Worm (Caenorhabditis elegans): ENCODE data around the gene amt-2.
A peak's percentile ranks its signal among the peaks of the same experiment; 100 is the strongest.

Gene amt-2

DNA sequence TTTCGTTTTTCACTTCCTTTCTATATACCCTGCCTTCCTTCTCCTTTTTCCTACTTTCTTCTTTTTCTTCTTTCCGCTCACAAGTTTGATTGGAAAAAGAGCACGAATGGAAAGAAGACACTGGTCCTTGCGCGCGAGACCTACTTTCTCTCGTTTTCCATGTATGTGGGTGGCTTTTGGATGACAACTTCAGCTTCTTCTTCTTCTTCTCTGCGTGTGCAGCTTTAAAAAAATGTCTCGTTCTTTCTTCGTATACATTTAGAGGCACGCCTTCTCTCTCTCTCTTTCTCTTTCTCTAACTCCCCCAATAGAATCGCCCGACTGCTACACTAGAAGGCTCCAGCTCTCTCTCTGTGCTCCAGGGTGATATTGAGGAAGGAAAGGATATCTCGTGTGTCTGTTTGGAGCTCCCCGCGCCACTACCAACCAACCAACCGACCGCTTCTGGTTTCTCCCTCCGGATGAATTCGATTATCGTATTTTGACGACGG lies 16.3 kb upstream of the amt-2 start (continued):
- TF ChIP-seq nhr-10 (tag; optimal IDR thresholded peaks at IDR 0.05) (no peak), ceh-82 (tag; optimal IDR thresholded peaks at IDR 0.05) (no peak), ztf-1 (GFP tag; conservative IDR thresholded peaks at IDR 0.05) (no peak), elt-3 (tag; optimal IDR thresholded peaks at IDR 0.05) (no peak), ztf-11 (tag; optimal IDR thresholded peaks at IDR 0.05) (no peak)

DNA sequence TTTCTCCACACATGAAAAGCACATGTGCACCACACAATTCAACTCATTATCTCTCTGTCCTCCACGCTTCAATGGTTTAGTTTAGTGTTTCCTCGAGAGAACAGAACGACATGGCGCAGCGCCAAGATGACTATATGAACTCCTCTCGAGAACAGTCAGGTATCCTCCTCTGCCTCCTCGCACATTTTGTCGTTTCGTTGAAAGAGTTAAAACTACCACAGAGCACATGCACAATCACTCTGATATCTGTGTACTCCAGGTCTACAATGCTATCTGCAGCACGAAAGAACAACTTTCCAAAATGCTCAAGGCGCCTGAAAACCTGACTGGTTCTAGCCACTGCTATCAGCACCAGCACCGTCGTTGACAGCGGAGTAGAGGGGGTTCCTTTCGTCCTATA lies 15.4 kb upstream of the amt-2 start:
- TF ChIP-seq mdl-1 (tag; optimal IDR thresholded peaks at IDR 0.05) = peak in 1 of 2 experiments; percentile 8
- TF ChIP-seq crh-2 (tag; optimal IDR thresholded peaks at IDR 0.05) = peak; percentile 2
- TF ChIP-seq sma-9 (GFP tag; optimal IDR thresholded peaks at IDR 0.05) = peak; percentile 85
- no peak for TF ChIP-seq sma-9 (tag; optimal IDR thresholded peaks at IDR 0.05)
- peak; percentile 69 for TF ChIP-seq fos-1 (tag; optimal IDR thresholded peaks at IDR 0.05)
- TF ChIP-seq nhr-12 (tag; optimal IDR thresholded peaks at IDR 0.05) = no peak

DNA sequence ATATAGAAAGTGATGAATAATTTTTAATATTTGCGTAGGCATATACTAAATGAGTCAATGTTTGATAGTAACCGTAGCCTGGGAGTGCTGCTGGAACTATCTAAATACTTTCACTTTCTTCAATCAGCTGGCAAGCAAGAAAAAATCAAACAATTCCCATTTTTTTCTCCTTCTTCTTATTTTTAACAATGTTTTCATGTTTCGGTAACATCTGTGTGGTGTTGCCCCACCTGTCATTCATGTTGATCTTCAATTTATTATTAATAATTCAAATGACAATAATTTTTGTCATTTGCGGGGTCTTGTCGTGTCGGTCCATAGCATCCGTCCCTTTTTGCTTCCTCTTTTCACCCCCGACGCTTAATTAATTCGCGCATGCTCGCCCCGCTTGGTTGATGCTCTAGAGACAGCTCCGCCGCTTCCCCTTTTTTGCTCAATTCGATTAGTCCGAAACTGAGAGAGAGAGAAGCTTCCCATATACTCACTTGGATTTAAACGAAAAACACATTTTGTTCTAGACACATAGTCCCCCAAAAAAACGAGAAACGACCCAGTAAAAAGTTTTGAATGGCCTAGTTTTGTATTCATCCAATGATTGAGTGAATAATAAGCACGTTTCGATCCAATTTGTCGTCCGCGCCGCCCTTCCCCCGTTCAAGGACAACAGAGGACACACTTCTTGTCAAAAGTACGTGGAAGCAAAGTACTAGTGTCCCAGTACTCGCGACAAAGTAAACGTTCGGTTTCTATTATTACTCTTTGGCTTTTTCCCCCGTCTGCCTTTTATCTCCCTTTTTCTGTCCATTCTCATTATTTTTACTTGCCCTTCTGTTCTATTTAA lies 14.2 kb upstream of the amt-2 start:
- no peak for TF ChIP-seq unc-55 (GFP tag; optimal IDR thresholded peaks at IDR 0.05)
- TF ChIP-seq crh-2 (tag; optimal IDR thresholded peaks at IDR 0.05) = peak; percentile 1
- TF ChIP-seq dmd-4 (tag; optimal IDR thresholded peaks at IDR 0.05) = no peak
- TF ChIP-seq nhr-129 (tag; optimal IDR thresholded peaks at IDR 0.05) = peak; percentile 32
- TF ChIP-seq aly-2 (tag; optimal IDR thresholded peaks at IDR 0.05) = no peak
- no peak for TF ChIP-seq ceh-82 (tag; optimal IDR thresholded peaks at IDR 0.05)
- peak; percentile 48 for TF ChIP-seq sem-4 (tag; optimal IDR thresholded peaks at IDR 0.05)
- no peak for TF ChIP-seq ama-1 (optimal IDR thresholded peaks at IDR 0.05)
- no peak for TF ChIP-seq alr-1 (tag; optimal IDR thresholded peaks at IDR 0.05)
- no peak for TF ChIP-seq snpc-4 (tag; optimal IDR thresholded peaks at IDR 0.05)
- no peak for TF ChIP-seq C34F6.9 (tag; optimal IDR thresholded peaks at IDR 0.05)
- TF ChIP-seq nhr-11 (tag; optimal IDR thresholded peaks at IDR 0.05) = no peak
- no peak for TF ChIP-seq ztf-1 (GFP tag; conservative IDR thresholded peaks at IDR 0.05)
- TF ChIP-seq F13H6.1 (tag; optimal IDR thresholded peaks at IDR 0.05) = no peak
- TF ChIP-seq mab-5 (tag; optimal IDR thresholded peaks at IDR 0.05) = no peak
- no peak for TF ChIP-seq nhr-237 (tag; optimal IDR thresholded peaks at IDR 0.05)
- no peak for TF ChIP-seq nhr-10 (tag; optimal IDR thresholded peaks at IDR 0.05)
- peak; percentile 17 for TF ChIP-seq Y55F3AM.14 (GFP tag; optimal IDR thresholded peaks at IDR 0.05)
- TF ChIP-seq ztf-4 (tag; optimal IDR thresholded peaks at IDR 0.05) = no peak
- no peak for TF ChIP-seq lin-13 (GFP tag; optimal IDR thresholded peaks at IDR 0.05)
- no peak for TF ChIP-seq skn-1 (tag; optimal IDR thresholded peaks at IDR 0.05)

DNA sequence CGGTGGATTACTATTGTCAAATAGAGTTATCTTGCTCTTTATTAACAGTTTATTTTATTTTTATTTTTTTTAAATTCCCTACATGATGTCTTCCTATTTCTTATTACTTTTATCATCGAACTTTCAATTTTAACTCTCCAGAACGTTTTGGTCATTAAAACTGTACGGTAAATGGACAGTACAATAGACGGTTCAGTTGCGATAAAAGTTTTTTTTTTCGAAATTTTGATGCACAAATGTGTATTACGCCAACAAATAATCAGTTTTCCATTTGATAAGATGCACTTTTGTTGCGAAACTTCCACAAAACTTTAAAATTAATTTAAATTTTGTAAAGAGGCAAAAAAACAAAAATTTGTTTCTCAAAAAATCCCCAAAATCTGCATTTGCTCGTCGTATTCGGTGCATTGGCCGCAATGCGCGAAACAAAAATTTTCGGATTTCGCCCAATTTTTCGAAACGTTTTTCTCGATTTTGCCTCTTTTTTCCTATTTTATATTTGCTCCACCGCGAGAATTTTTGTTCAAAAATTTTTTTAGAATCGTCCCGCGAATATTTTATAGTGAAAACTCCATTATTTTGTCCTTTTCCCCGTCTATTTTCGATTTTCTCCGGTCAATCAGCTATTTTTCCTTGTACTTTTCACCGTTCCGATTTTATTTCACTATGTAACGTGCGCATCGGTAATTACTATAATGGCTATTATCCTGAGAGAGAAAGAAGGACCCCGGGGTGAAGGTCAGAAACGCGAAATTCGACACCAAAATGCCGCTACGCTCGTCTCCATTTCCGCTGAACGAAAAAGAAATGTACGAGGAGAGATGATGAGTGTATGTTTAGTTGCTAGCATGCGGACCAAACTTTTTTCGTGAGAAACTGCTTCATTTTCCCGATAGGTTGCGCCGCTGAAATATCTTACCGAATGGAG lies 13.2 kb upstream of the amt-2 start:
- TF ChIP-seq fos-1 (tag; optimal IDR thresholded peaks at IDR 0.05) (peak; percentile 16), ZK546.5 (tag; optimal IDR thresholded peaks at IDR 0.05) (no peak), C34F6.9 (tag; optimal IDR thresholded peaks at IDR 0.05) (peak; percentile 4)

DNA sequence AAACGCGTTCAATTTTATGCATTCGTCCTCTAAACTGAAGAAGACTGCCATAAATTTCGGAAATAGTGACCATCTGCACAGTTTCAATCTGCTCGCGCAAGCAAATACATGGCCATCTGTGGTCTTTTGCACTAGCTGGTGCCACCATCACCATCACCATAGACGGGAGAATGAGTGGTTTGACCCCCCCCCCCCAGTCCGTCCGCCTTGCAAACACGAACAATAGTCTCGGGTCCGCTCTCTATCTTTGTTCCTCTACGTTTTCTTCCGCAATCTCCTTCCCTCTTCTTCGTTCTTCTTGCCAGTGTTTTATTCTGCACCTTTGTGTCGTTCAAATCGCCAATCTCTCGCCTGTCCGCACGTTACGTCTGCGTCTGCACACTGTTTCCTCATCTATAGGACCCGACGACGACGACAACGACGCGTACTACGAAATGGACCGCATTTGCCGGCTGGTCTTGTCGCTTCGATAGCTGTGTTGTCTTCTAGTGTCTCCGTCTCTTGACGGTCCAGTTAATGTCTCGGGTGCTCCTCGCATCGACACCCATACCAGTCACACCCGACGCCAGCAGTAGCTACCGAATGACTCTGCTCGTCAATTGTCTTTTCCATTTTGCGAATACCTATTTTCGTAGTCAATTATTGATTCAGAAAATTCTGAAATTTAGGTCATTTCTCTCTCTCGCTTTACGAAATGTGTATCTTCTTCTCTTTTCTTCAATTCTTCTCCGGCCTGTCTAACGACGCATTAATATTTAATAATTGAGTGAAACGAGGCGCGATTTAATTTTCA lies 12.3 kb upstream of the amt-2 start:
- TF ChIP-seq F13H6.1 (tag; optimal IDR thresholded peaks at IDR 0.05) = peak; percentile 21
- TF ChIP-seq sma-9 (GFP tag; optimal IDR thresholded peaks at IDR 0.05) = peak; percentile 21
- no peak for TF ChIP-seq sma-9 (tag; optimal IDR thresholded peaks at IDR 0.05)
- TF ChIP-seq zag-1 (tag; optimal IDR thresholded peaks at IDR 0.05) = peak; percentile 51
- no peak for TF ChIP-seq lin-39 (tag; optimal IDR thresholded peaks at IDR 0.05)
- TF ChIP-seq nhr-129 (tag; optimal IDR thresholded peaks at IDR 0.05) = peak; percentile 83
- TF ChIP-seq unc-55 (GFP tag; optimal IDR thresholded peaks at IDR 0.05) = peak; percentile 22
- TF ChIP-seq nhr-77 (tag; optimal IDR thresholded peaks at IDR 0.05) = no peak
